Worm (Caenorhabditis elegans) whole organism, young adult: ENCODE data around the gene smk-1.

Experiments
- C06A6.2 ChIP-seq: fragments of 200-800 bp; sonication (Bioruptor generic); conservative IDR thresholded peaks from 2 replicates; pipeline ENCODE4 v1.3.6; 2022; ENCODE audit warnings: missing genetic modification characterization, missing compliant biosample characterization
- C17E4.6 ChIP-seq: fragments of 200-800 bp; sonication (Bioruptor generic); IDR thresholded peaks from 2 replicates; pipeline ENCODE4 v1.3.6; 2022; ENCODE audit warnings: missing genetic modification reagents, missing genetic modification characterization, missing compliant biosample characterization
- F22D6.2 ChIP-seq: sonication (generic microtip); optimal IDR thresholded peaks from 2 replicates; lab custom pipeline; 2016; ENCODE audit warnings: mild to moderate bottlenecking, missing genetic modification characterization, missing compliant biosample characterization
- F33H1.4 ChIP-seq: fragments of 200-800 bp; sonication (Bioruptor generic); IDR thresholded peaks from 2 replicates; pipeline ENCODE4 v1.3.6; 2022; ENCODE audit warnings: missing genetic modification reagents, missing genetic modification characterization, missing compliant biosample characterization
- F52B5.7 ChIP-seq: sonication (generic microtip); optimal IDR thresholded peaks from 2 replicates; lab custom pipeline; 2016; ENCODE audit warnings: mild to moderate bottlenecking, missing genetic modification characterization, missing compliant biosample characterization
- K12H6.12 ChIP-seq: fragments of 200-800 bp; sonication (Bioruptor generic); optimal IDR thresholded peaks from 2 replicates; lab custom pipeline; 2018; ENCODE audit warnings: mild to moderate bottlenecking, missing genetic modification characterization, missing compliant biosample characterization
- T07F8.4 ChIP-seq: sonication (generic microtip); optimal IDR thresholded peaks from 2 replicates; lab custom pipeline; 2016; ENCODE audit warnings: mild to moderate bottlenecking, missing genetic modification characterization, moderate library complexity, missing compliant biosample characterization
- Y56A3A.18 ChIP-seq: fragments of 200-800 bp; sonication (Bioruptor generic); IDR thresholded peaks from 2 replicates; pipeline ENCODE4 v1.3.6; 2022; ENCODE audit warnings: missing genetic modification reagents, missing genetic modification characterization, missing compliant biosample characterization
- Y67H2A.10 ChIP-seq: fragments of 200-800 bp; sonication (Bioruptor generic); conservative IDR thresholded peaks from 2 replicates; pipeline ENCODE4 v1.3.6; 2022; ENCODE audit warnings: missing genetic modification reagents, missing genetic modification characterization, missing compliant biosample characterization
- aptf-3 ChIP-seq: fragments of 200-800 bp; sonication (Bioruptor generic); IDR thresholded peaks from 2 replicates; pipeline ENCODE4 v1.3.6; 2022; ENCODE audit warnings: missing genetic modification characterization, missing compliant biosample characterization
- attf-6 ChIP-seq: fragments of 200-800 bp; sonication (Bioruptor generic); IDR thresholded peaks from 2 replicates; pipeline ENCODE4 v1.3.6; 2022; ENCODE audit warnings: missing genetic modification reagents, missing genetic modification characterization, missing compliant biosample characterization
- ccch-3 ChIP-seq: fragments of 200-800 bp; sonication (Bioruptor generic); optimal IDR thresholded peaks from 2 replicates; lab custom pipeline; 2018; ENCODE audit warnings: mild to moderate bottlenecking, missing genetic modification characterization, missing compliant biosample characterization
- cebp-1 ChIP-seq, 2 experiments: fragments of 200-800 bp in 1 of 2; sonication (Bioruptor generic) in 1 of 2; sonication (generic microtip) in 1 of 2; IDR thresholded peaks in 1 of 2; optimal IDR thresholded peaks in 1 of 2; 2 replicates each; pipeline versions ENCODE4 v1.3.6 to Lab custom; 2017 to 2022; ENCODE audit warnings: missing compliant biosample characterization in 2 of 2, missing genetic modification characterization in 2 of 2, mild to moderate bottlenecking in 1 of 2, missing genetic modification reagents in 1 of 2, moderate library complexity in 1 of 2
- cebp-2 ChIP-seq: fragments of 200-800 bp; sonication (Bioruptor generic); IDR thresholded peaks from 2 replicates; pipeline ENCODE4 v1.3.6; 2022; ENCODE audit warnings: missing genetic modification characterization, missing compliant biosample characterization
- ets-4 ChIP-seq: fragments of 200-800 bp; sonication (Bioruptor generic); optimal IDR thresholded peaks from 2 replicates; lab custom pipeline; 2018; ENCODE audit warnings: mild to moderate bottlenecking, missing genetic modification characterization, missing compliant biosample characterization
- hlh-12 ChIP-seq: sonication (generic microtip); optimal IDR thresholded peaks from 2 replicates; lab custom pipeline; 2016; ENCODE audit warnings: missing genetic modification characterization, missing compliant biosample characterization
- hlh-26 ChIP-seq: fragments of 200-800 bp; sonication (Bioruptor generic); conservative IDR thresholded peaks from 2 replicates; pipeline ENCODE4 v1.3.6; 2022; ENCODE audit warnings: missing genetic modification reagents, missing genetic modification characterization, missing compliant biosample characterization
- hmg-1.2 ChIP-seq: fragments of 200-800 bp; sonication (Bioruptor generic); IDR thresholded peaks from 2 replicates; pipeline ENCODE4 v1.3.6; 2022; ENCODE audit warnings: missing genetic modification reagents, missing genetic modification characterization, missing compliant biosample characterization
- hrde-1 ChIP-seq: sonication (generic microtip); optimal IDR thresholded peaks from 2 replicates; lab custom pipeline; 2016; ENCODE audit warnings: missing genetic modification characterization, mild to moderate bottlenecking, missing compliant biosample characterization, moderate library complexity, missing genotype, missing genetic modification reagents, borderline replicate concordance
- lag-1 ChIP-seq: fragments of 200-800 bp; sonication (Bioruptor generic); IDR thresholded peaks from 2 replicates; pipeline ENCODE4 v1.3.6; 2022; ENCODE audit warnings: missing genetic modification reagents, missing genetic modification characterization, missing compliant biosample characterization
- let-526 ChIP-seq: fragments of 200-800 bp; sonication (Bioruptor generic); IDR thresholded peaks from 2 replicates; pipeline ENCODE4 v1.3.6; 2022; ENCODE audit warnings: missing genetic modification reagents, missing genetic modification characterization, missing compliant biosample characterization
- let-607 ChIP-seq, 2 experiments: fragments of 200-800 bp in 1 of 2; sonication (Bioruptor generic) in 1 of 2; sonication (generic microtip) in 1 of 2; optimal IDR thresholded peaks; 2 replicates each; lab custom pipeline; 2016 to 2018; ENCODE audit warnings: mild to moderate bottlenecking in 2 of 2, missing compliant biosample characterization in 2 of 2, missing genetic modification characterization in 2 of 2, moderate library complexity in 2 of 2, missing genotype in 1 of 2
- lin-35 ChIP-seq, 3 experiments: fragments of 150-350 bp in 2 of 3; sonication (generic microtip) in 1 of 3; optimal IDR thresholded peaks; 2 replicates each; lab custom pipeline; 2014 to 2018; ENCODE audit warnings: missing biosample characterization in 3 of 3, missing genetic modification characterization in 3 of 3, missing genetic modification reagents in 3 of 3
- lin-54 ChIP-seq: fragments of 200-800 bp; sonication (Bioruptor generic); optimal IDR thresholded peaks from 2 replicates; lab custom pipeline; 2018; ENCODE audit warnings: mild to moderate bottlenecking, missing genetic modification characterization, missing compliant biosample characterization
- lsl-1 ChIP-seq: fragments of 200-800 bp; sonication (Bioruptor generic); optimal IDR thresholded peaks from 2 replicates; lab custom pipeline; 2018; ENCODE audit warnings: mild to moderate bottlenecking, missing genetic modification characterization, moderate library complexity, missing compliant biosample characterization
- madf-10 ChIP-seq: sonication (generic microtip); optimal IDR thresholded peaks from 2 replicates; lab custom pipeline; 2016; ENCODE audit warnings: mild to moderate bottlenecking, missing genetic modification characterization, missing compliant biosample characterization
- madf-6 ChIP-seq: fragments of 200-800 bp; sonication (Bioruptor generic); IDR thresholded peaks from 2 replicates; pipeline ENCODE4 v1.3.6; 2022; ENCODE audit warnings: missing genetic modification reagents, missing genetic modification characterization, missing compliant biosample characterization
- mcd-1 ChIP-seq: fragments of 200-800 bp; sonication (Bioruptor generic); IDR thresholded peaks from 2 replicates; pipeline ENCODE4 v1.3.6; 2022; ENCODE audit warnings: missing genetic modification reagents, missing genetic modification characterization, missing compliant biosample characterization
- nhr-120 ChIP-seq: fragments of 200-800 bp; sonication (Bioruptor generic); IDR thresholded peaks from 2 replicates; pipeline ENCODE4 v1.3.6; 2022; ENCODE audit warnings: missing genetic modification characterization, missing compliant biosample characterization
- nhr-80 ChIP-seq: sonication (generic microtip); optimal IDR thresholded peaks from 2 replicates; lab custom pipeline; 2016; ENCODE audit warnings: missing genetic modification characterization, missing compliant biosample characterization
- pha-4 ChIP-seq: fragments of 150-350 bp; sonication (generic microtip); optimal IDR thresholded peaks from 2 replicates; lab custom pipeline; 2014; ENCODE audit warnings: missing biosample characterization, missing genetic modification reagents, missing genetic modification characterization
- repo-1 ChIP-seq: sonication (generic microtip); optimal IDR thresholded peaks from 2 replicates; lab custom pipeline; 2017; ENCODE audit warnings: mild to moderate bottlenecking, missing genetic modification characterization, missing compliant biosample characterization
- snpc-1.3 ChIP-seq: sonication (generic microtip); optimal IDR thresholded peaks from 2 replicates; lab custom pipeline; 2017; ENCODE audit warnings: missing genetic modification characterization, mild to moderate bottlenecking, missing compliant biosample characterization, antibody characterized with exemption, moderate library complexity, missing genotype, missing genetic modification reagents; ENCODE audit not compliant: insufficient read depth
- tlf-1 ChIP-seq: fragments of 200-800 bp; sonication (Bioruptor generic); optimal IDR thresholded peaks from 2 replicates; lab custom pipeline; 2018; ENCODE audit warnings: mild to moderate bottlenecking, missing genetic modification characterization, missing compliant biosample characterization
- unc-130 ChIP-seq: sonication (generic microtip); optimal IDR thresholded peaks from 2 replicates; lab custom pipeline; 2016; ENCODE audit warnings: missing genetic modification reagents, missing genetic modification characterization, missing compliant biosample characterization
- xnd-1 ChIP-seq: sonication (generic microtip); optimal IDR thresholded peaks from 2 replicates; lab custom pipeline; 2016; ENCODE audit warnings: missing genotype, missing genetic modification reagents, missing genetic modification characterization, missing compliant biosample characterization
- ztf-25 ChIP-seq: fragments of 200-800 bp; sonication (Bioruptor generic); IDR thresholded peaks from 2 replicates; pipeline ENCODE4 v1.3.6; 2022; ENCODE audit warnings: missing genetic modification reagents, missing genetic modification characterization, missing compliant biosample characterization
- ztf-26 ChIP-seq: sonication (generic microtip); optimal IDR thresholded peaks from 2 replicates; lab custom pipeline; 2017; ENCODE audit warnings: missing genetic modification characterization, missing compliant biosample characterization
- ztf-28 ChIP-seq: fragments of 200-800 bp; sonication (Bioruptor generic); IDR thresholded peaks from 2 replicates; pipeline ENCODE4 v1.3.6; 2022; ENCODE audit warnings: missing genetic modification reagents, missing genetic modification characterization, missing compliant biosample characterization
- ztf-3 ChIP-seq: fragments of 200-800 bp; sonication (Bioruptor generic); optimal IDR thresholded peaks from 2 replicates; lab custom pipeline; 2018; ENCODE audit warnings: mild to moderate bottlenecking, missing genetic modification characterization, missing compliant biosample characterization

Gene smk-1

ce11 chrV:8599957-8600356 is 7.6 kb upstream of the smk-1 start:
- no peak for TF ChIP-seq hmg-1.2 (GFP tag; lab: Robert Waterston, UW)

DNA sequence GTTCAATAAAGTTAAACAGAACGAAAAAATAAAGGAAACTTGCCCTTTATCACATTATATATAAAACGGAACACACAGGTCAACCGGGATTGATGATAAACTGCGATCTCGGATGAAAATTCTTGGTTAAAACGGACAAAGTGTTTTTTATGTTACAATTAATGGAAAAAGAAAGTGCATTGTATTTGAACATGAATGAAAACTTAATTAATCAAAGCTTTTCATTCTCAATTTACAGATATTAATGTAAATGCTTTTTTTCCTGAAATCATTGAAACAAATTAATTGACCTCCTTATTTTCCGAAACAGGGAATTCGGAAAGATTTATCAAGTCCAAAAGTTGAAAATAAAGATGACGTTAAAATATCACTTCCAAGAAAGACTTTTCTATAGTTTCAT is 6.2 kb upstream of the smk-1 start, which contains the start of gene F41E6.8:
Gene F41E6.8 (minus strand): TSS at position 101 of the 400 bp plus-strand sequence.
- no peak for TF ChIP-seq hlh-12 (tag; lab: Kevin White, UChicago)
- TF ChIP-seq repo-1, result no peak
- no peak for TF ChIP-seq K12H6.12 (tag; lab: Kevin White, UChicago)
- no peak for TF ChIP-seq lag-1 (GFP tag; lab: Robert Waterston, UW)
- TF ChIP-seq F22D6.2 (tag; lab: Kevin White, UChicago), result no peak
- no peak for TF ChIP-seq madf-6 (GFP tag; lab: Robert Waterston, UW)
- TF ChIP-seq lin-35 (GFP tag; optimal IDR thresholded peaks at IDR 0.05; lab: Kevin White, UChicago), result no peak
- no peak for TF ChIP-seq C06A6.2 (GFP tag; lab: Robert Waterston, UW)
- no peak for TF ChIP-seq Y56A3A.18 (GFP tag; lab: Robert Waterston, UW)
- TF ChIP-seq C17E4.6, result no peak
- no peak for TF ChIP-seq cebp-2 (GFP tag; lab: Robert Waterston, UW)

ce11 chrV:8602638-8603037 is 5.0 kb upstream of the smk-1 start, which contains the start of gene F41E6.15:
TSS of gene F41E6.15 (minus strand) at chrV:8602738.
- TF ChIP-seq tlf-1 (GFP tag; lab: Kevin White, UChicago), result no peak
- TF ChIP-seq nhr-80 (tag; lab: Kevin White, UChicago), result no peak
- TF ChIP-seq ccch-3 (GFP tag; lab: Kevin White, UChicago), result no peak
- TF ChIP-seq let-526, result no peak
- TF ChIP-seq ztf-25 (GFP tag; lab: Robert Waterston, UW), result no peak
- TF ChIP-seq T07F8.4 (tag; lab: Kevin White, UChicago), result no peak
- TF ChIP-seq mcd-1, result no peak
- no peak for TF ChIP-seq F52B5.7 (tag; lab: Kevin White, UChicago)
- TF ChIP-seq hmg-1.2 (GFP tag; lab: Robert Waterston, UW), result no peak
- no peak for TF ChIP-seq ztf-26 (tag; lab: Kevin White, UChicago)
- no peak for TF ChIP-seq C17E4.6
- TF ChIP-seq madf-10, result no peak
- no peak for TF ChIP-seq cebp-1 (GFP tag; IDR thresholded peaks at IDR 0.05; lab: Robert Waterston, UW)
- TF ChIP-seq cebp-1 (tag; optimal IDR thresholded peaks at IDR 0.05; lab: Kevin White, UChicago), result no peak
- TF ChIP-seq unc-130 (GFP tag; lab: Kevin White, UChicago), result no peak
- TF ChIP-seq attf-6 (GFP tag; lab: Robert Waterston, UW), result no peak
- no peak for TF ChIP-seq F33H1.4 (GFP tag; lab: Robert Waterston, UW)
- TF ChIP-seq hrde-1 (tag; lab: Kevin White, UChicago), result no peak
- TF ChIP-seq hlh-26, result no peak

- peak; percentile 53 for TF ChIP-seq nhr-80 (tag; lab: Kevin White, UChicago)
- TF ChIP-seq aptf-3, result no peak
Observed at ce11 chrV:8603272-8603671, 4.3 kb upstream of the smk-1 start, which contains the start of gene F41E6.5. TSS of gene F41E6.5 (plus strand) at chrV:8603480.

DNA sequence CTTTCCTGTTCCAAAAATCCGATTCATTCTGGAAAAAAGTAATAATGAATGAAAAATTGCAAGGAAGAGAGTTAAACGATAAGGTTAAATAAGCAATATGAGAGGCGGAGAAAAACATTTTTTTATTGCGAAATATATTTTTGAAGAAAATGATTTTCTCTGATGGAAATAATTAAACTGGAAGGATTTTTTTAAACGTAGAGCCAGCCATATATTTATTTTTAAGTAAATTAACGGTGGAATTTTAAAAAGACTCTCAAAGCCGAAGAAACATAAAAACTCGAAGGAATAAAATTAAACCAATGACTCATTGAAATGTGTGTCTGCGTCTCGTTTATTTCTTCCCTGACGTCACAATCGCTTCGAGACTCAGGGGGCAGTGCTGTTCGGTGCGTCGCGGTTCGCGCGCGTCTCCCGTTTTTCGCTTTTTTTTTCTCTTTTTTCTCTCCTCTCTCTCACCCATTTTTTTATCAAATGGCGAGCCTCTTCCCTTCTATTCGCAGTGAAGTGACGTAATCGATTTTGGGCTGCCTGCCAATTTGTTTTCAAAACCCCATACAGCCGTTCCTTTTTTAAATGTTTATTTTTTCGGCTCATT is 1.4 kb upstream of the smk-1 start, which contains the start of gene vps-60:
Gene vps-60 (minus strand): TSS at position 30 of the 598 bp plus-strand sequence.
- TF ChIP-seq lsl-1 (GFP tag; lab: Kevin White, UChicago) (peak; percentile 62), unc-130 (GFP tag; lab: Kevin White, UChicago) (peak; percentile 14), lin-54 (peak; percentile 73), ztf-3 (GFP tag; lab: Kevin White, UChicago) (peak; percentile 2), tlf-1 (GFP tag; lab: Kevin White, UChicago) (peak; percentile 80), mcd-1 (peak; percentile 82), pha-4 (peak; percentile 82), ztf-28 (GFP tag; lab: Robert Waterston, UW) (no peak), xnd-1 (tag; lab: Kevin White, UChicago) (no peak), hlh-12 (tag; lab: Kevin White, UChicago) (no peak), ccch-3 (GFP tag; lab: Kevin White, UChicago) (no peak), ets-4 (GFP tag; lab: Kevin White, UChicago) (no peak), let-607 (tag; optimal IDR thresholded peaks at IDR 0.05; lab: Kevin White, UChicago) (peak; percentile 21 to 81), snpc-1.3 (tag; lab: Kevin White, UChicago) (peak; percentile 50), Y67H2A.10 (no peak), nhr-120 (GFP tag; lab: Robert Waterston, UW) (no peak)
